Fruit fly (Drosophila melanogaster) whole organism, embryonic: Measurements from ENCODE around the gene Or67a.
A peak's percentile ranks its signal among the peaks of the same experiment; 100 is the strongest.

Source experiments
- Blimp-1 ChIP-seq: fragments of 200-800 bp; sonication (Bioruptor generic); optimal IDR thresholded peaks from 3 replicates; lab custom pipeline; 2018; ENCODE audit warnings: missing biosample characterization, missing genetic modification characterization, mild to moderate bottlenecking, moderate library complexity, missing genetic modification reagents
- CG10979 ChIP-seq: fragments of 200-800 bp; sonication (Bioruptor generic); optimal IDR thresholded peaks from 2 replicates; lab custom pipeline; 2018; ENCODE audit warnings: missing biosample characterization, mild to moderate bottlenecking, missing genetic modification characterization, moderate library complexity
- CG11085 ChIP-seq: fragments of 200-800 bp; sonication (Bioruptor generic); IDR thresholded peaks from 2 replicates; pipeline ENCODE4 v1.3.6; 2022; ENCODE audit warnings: missing biosample characterization, missing genetic modification characterization
- CG11504 ChIP-seq: fragments of 200-800 bp; sonication (Bioruptor generic); optimal IDR thresholded peaks from 3 replicates; lab custom pipeline; 2019; ENCODE audit warnings: missing biosample characterization, mild to moderate bottlenecking, missing genetic modification characterization, moderate library complexity
- CG12071 ChIP-seq: fragments of 200-800 bp; sonication (Bioruptor generic); optimal IDR thresholded peaks from 3 replicates; lab custom pipeline; 2018; ENCODE audit warnings: missing biosample characterization, mild to moderate bottlenecking, missing genetic modification characterization
- CG1233 ChIP-seq: fragments of 200-800 bp; sonication (Bioruptor generic); optimal IDR thresholded peaks from 4 replicates; lab custom pipeline; 2018; ENCODE audit warnings: missing biosample characterization, mild to moderate bottlenecking, missing genetic modification characterization
- CG12391 ChIP-seq: fragments of 200-800 bp; sonication (Bioruptor generic); optimal IDR thresholded peaks from 3 replicates; lab custom pipeline; 2018; ENCODE audit warnings: missing biosample characterization, mild to moderate bottlenecking, missing genetic modification characterization, moderate library complexity
- CG13624 ChIP-seq: fragments of 200-800 bp; sonication (Bioruptor generic); optimal IDR thresholded peaks from 2 replicates; lab custom pipeline; 2016; ENCODE audit warnings: missing biosample characterization, missing genetic modification characterization
- CG14050 ChIP-seq: fragments of 200-800 bp; sonication (Bioruptor generic); IDR thresholded peaks from 3 replicates; pipeline ENCODE4 v1.3.6; 2022; ENCODE audit warnings: missing biosample characterization, missing genetic modification characterization
- CG14860 ChIP-seq: fragments of 200-800 bp; sonication (Bioruptor generic); IDR thresholded peaks from 3 replicates; pipeline ENCODE4 v1.3.6; 2022; ENCODE audit warnings: missing biosample characterization, missing genetic modification characterization; ENCODE audit not compliant: partially characterized antibody
- CG15269 ChIP-seq: fragments of 200-800 bp; sonication (Bioruptor generic); optimal IDR thresholded peaks from 2 replicates; lab custom pipeline; 2018; ENCODE audit warnings: missing biosample characterization, mild to moderate bottlenecking, missing genetic modification characterization, moderate library complexity
- CG1529 ChIP-seq: fragments of 200-800 bp; sonication (Bioruptor generic); optimal IDR thresholded peaks from 3 replicates; lab custom pipeline; 2018; ENCODE audit warnings: missing biosample characterization, missing genetic modification characterization
- CG15514 ChIP-seq: fragments of 200-800 bp; sonication (Bioruptor generic); optimal IDR thresholded peaks from 3 replicates; lab custom pipeline; 2017; ENCODE audit warnings: missing biosample characterization, missing genetic modification characterization, mild to moderate bottlenecking, moderate library complexity, missing genetic modification reagents
- CG16863 ChIP-seq: fragments of 200-800 bp; sonication (Bioruptor generic); optimal IDR thresholded peaks from 3 replicates; lab custom pipeline; 2016; ENCODE audit warnings: missing biosample characterization, missing genetic modification characterization
- CG17186 ChIP-seq: fragments of 200-800 bp; sonication (Bioruptor generic); optimal IDR thresholded peaks from 3 replicates; lab custom pipeline; 2017; ENCODE audit warnings: missing biosample characterization, missing genetic modification reagents, missing genetic modification characterization
- CG17361 ChIP-seq: fragments of 200-800 bp; sonication (Bioruptor generic); IDR thresholded peaks from 3 replicates; pipeline ENCODE4 v1.3.6; 2022; ENCODE audit warnings: missing biosample characterization, missing genetic modification characterization
- CG17802 ChIP-seq: fragments of 200-800 bp; sonication (Bioruptor generic); optimal IDR thresholded peaks from 2 replicates; lab custom pipeline; 2018; ENCODE audit warnings: missing biosample characterization, mild to moderate bottlenecking, missing genetic modification characterization, moderate library complexity
- CG17829 ChIP-seq: fragments of 200-800 bp; optimal IDR thresholded peaks from 2 replicates; lab custom pipeline; 2019; ENCODE audit warnings: missing biosample characterization, mild to moderate bottlenecking, missing genetic modification characterization, moderate library complexity
- CG32532 ChIP-seq: fragments of 200-800 bp; sonication (Bioruptor generic); IDR thresholded peaks from 2 replicates; pipeline ENCODE4 v1.3.6; 2022; ENCODE audit warnings: missing biosample characterization, missing genetic modification characterization
- CG34224 ChIP-seq: fragments of 200-800 bp; sonication (Bioruptor generic); IDR thresholded peaks from 3 replicates; pipeline ENCODE4 v1.3.6; 2022; ENCODE audit warnings: missing biosample characterization, missing genetic modification characterization; ENCODE audit not compliant: partially characterized antibody
- CG34422 ChIP-seq: fragments of 200-800 bp; sonication (Bioruptor generic); IDR thresholded peaks from 3 replicates; pipeline ENCODE4 v1.3.6; 2022; ENCODE audit warnings: missing biosample characterization, missing genetic modification characterization
- CG6683 ChIP-seq: fragments of 200-800 bp; sonication (Bioruptor generic); optimal IDR thresholded peaks from 2 replicates; lab custom pipeline; 2017; ENCODE audit warnings: missing biosample characterization, mild to moderate bottlenecking, missing genetic modification characterization, missing genetic modification reagents
- CG7839 ChIP-seq: fragments of 200-800 bp; sonication (Bioruptor generic); optimal IDR thresholded peaks from 3 replicates; lab custom pipeline; 2018; ENCODE audit warnings: missing biosample characterization, mild to moderate bottlenecking, missing genetic modification characterization, moderate library complexity
- CG7987 ChIP-seq: fragments of 200-800 bp; sonication (Bioruptor generic); optimal IDR thresholded peaks from 2 replicates; lab custom pipeline; 2018; ENCODE audit warnings: missing biosample characterization, mild to moderate bottlenecking, missing genetic modification characterization, moderate library complexity
- CG8944 ChIP-seq: fragments of 200-800 bp; sonication (Bioruptor generic); optimal IDR thresholded peaks from 3 replicates; lab custom pipeline; 2016; ENCODE audit warnings: missing biosample characterization, missing genetic modification characterization
- Lhr ChIP-seq: fragments of 200-800 bp; sonication (Bioruptor generic); optimal IDR thresholded peaks from 3 replicates; lab custom pipeline; 2017; ENCODE audit warnings: mild to moderate bottlenecking, missing biosample characterization, missing genetic modification reagents, missing genetic modification characterization
- Med ChIP-seq: fragments of 200-800 bp; sonication (Bioruptor generic); peaks from one replicate; lab custom pipeline; 2016; ENCODE audit warnings: missing biosample characterization, missing genetic modification characterization, mild to moderate bottlenecking, inconsistent platforms, moderate library complexity
- Six4 ChIP-seq: fragments of 200-800 bp; sonication (Bioruptor generic); optimal IDR thresholded peaks from 2 replicates; lab custom pipeline; 2016; ENCODE audit warnings: missing biosample characterization, missing genetic modification characterization
- Taf1 ChIP-seq: fragments of 200-800 bp; sonication (Bioruptor generic); IDR thresholded peaks from 2 replicates; pipeline ENCODE4 v1.3.6; 2022; ENCODE audit warnings: missing biosample characterization, missing genetic modification characterization
- amos ChIP-seq: fragments of 200-800 bp; sonication (Bioruptor generic); IDR thresholded peaks from 2 replicates; pipeline ENCODE4 v1.3.6; 2022; ENCODE audit warnings: missing biosample characterization, missing genetic modification characterization; ENCODE audit not compliant: partially characterized antibody
- ase ChIP-seq: fragments of 200-800 bp; sonication (Bioruptor generic); IDR thresholded peaks from 3 replicates; pipeline ENCODE4 v1.3.6; 2022; ENCODE audit warnings: missing biosample characterization, missing genetic modification characterization
- bab2 ChIP-seq: fragments of 200-800 bp; sonication (Bioruptor generic); optimal IDR thresholded peaks from 2 replicates; lab custom pipeline; 2016; ENCODE audit warnings: missing biosample characterization, missing genetic modification characterization
- cad ChIP-seq: fragments of >200 bp; optimal IDR thresholded peaks from 2 replicates; lab custom pipeline; 2017; ENCODE audit warnings: missing biosample characterization, missing genetic modification characterization
- dimm ChIP-seq: fragments of 200-800 bp; sonication (Bioruptor generic); IDR thresholded peaks from 2 replicates; pipeline ENCODE4 v1.3.6; 2022; ENCODE audit warnings: missing biosample characterization, missing genetic modification characterization
- dmrt11E ChIP-seq: fragments of 200-800 bp; sonication (Bioruptor generic); optimal IDR thresholded peaks from 3 replicates; lab custom pipeline; 2018; ENCODE audit warnings: missing biosample characterization, mild to moderate bottlenecking, missing genetic modification characterization, moderate library complexity
- en ChIP-seq: fragments of 200-800 bp; sonication (Bioruptor generic); optimal IDR thresholded peaks from 2 replicates; lab custom pipeline; 2016; ENCODE audit warnings: missing biosample characterization, missing genetic modification characterization
- grau ChIP-seq: fragments of 200-800 bp; optimal IDR thresholded peaks from 3 replicates; lab custom pipeline; 2019; ENCODE audit warnings: missing biosample characterization, mild to moderate bottlenecking, missing genetic modification characterization, moderate library complexity
- jigr1 ChIP-seq: fragments of 200-800 bp; sonication (Bioruptor generic); IDR thresholded peaks from 3 replicates; pipeline ENCODE4 v1.3.6; 2022; ENCODE audit warnings: missing biosample characterization, missing genetic modification characterization
- jing ChIP-seq: fragments of 200-800 bp; sonication (Bioruptor generic); optimal IDR thresholded peaks from 2 replicates; lab custom pipeline; 2018; ENCODE audit warnings: missing biosample characterization, mild to moderate bottlenecking, missing genetic modification characterization
- otp ChIP-seq: fragments of 200-800 bp; sonication (Bioruptor generic); IDR thresholded peaks from 3 replicates; pipeline ENCODE4, ENCODE4 v1.3.6; 2022; ENCODE audit warnings: missing biosample characterization, missing genetic modification characterization
- pfk ChIP-seq: fragments of 200-800 bp; sonication (Bioruptor generic); optimal IDR thresholded peaks from 2 replicates; lab custom pipeline; 2018; ENCODE audit warnings: missing biosample characterization, mild to moderate bottlenecking, missing genetic modification characterization, moderate library complexity
- pum ChIP-seq: fragments of 200-800 bp; sonication (Bioruptor generic); optimal IDR thresholded peaks from 2 replicates; lab custom pipeline; 2016; ENCODE audit warnings: missing biosample characterization, missing genetic modification characterization
- row ChIP-seq: fragments of 200-800 bp; sonication (Bioruptor generic); IDR thresholded peaks from 3 replicates; pipeline ENCODE4 v1.3.6; 2022; ENCODE audit warnings: missing biosample characterization, missing genetic modification characterization
- salm ChIP-seq: fragments of 200-800 bp; sonication (Bioruptor generic); optimal IDR thresholded peaks from 2 replicates; lab custom pipeline; 2018; ENCODE audit warnings: missing biosample characterization, mild to moderate bottlenecking, missing genetic modification characterization
- sisA ChIP-seq: fragments of 200-800 bp; sonication (Bioruptor generic); IDR thresholded peaks from 2 replicates; pipeline ENCODE4 v1.3.6; 2022; ENCODE audit warnings: missing biosample characterization, missing genetic modification characterization
- slp2 ChIP-seq: fragments of 200-800 bp; sonication (Bioruptor generic); optimal IDR thresholded peaks from 2 replicates; lab custom pipeline; 2016; ENCODE audit warnings: missing biosample characterization, missing genetic modification characterization
- tin ChIP-seq: fragments of 200-800 bp; sonication (Bioruptor generic); optimal IDR thresholded peaks from 3 replicates; lab custom pipeline; 2016; ENCODE audit warnings: missing biosample characterization, missing genetic modification characterization
- unc-4 ChIP-seq: fragments of 200-800 bp; sonication (Bioruptor generic); IDR thresholded peaks from 2 replicates; pipeline ENCODE4 v1.3.6; 2022; ENCODE audit warnings: missing biosample characterization, missing genetic modification characterization; ENCODE audit not compliant: partially characterized antibody
- vnd ChIP-seq: fragments of 200-800 bp; sonication (Bioruptor generic); IDR thresholded peaks from 3 replicates; pipeline ENCODE4 v1.3.6; 2022; ENCODE audit warnings: missing biosample characterization, missing genetic modification characterization; ENCODE audit not compliant: partially characterized antibody
- zfh1 ChIP-seq: fragments of 200-800 bp; sonication (Bioruptor generic); IDR thresholded peaks from 3 replicates; pipeline ENCODE4 v1.3.6; 2022; ENCODE audit warnings: missing biosample characterization, missing genetic modification characterization

Gene Or67a

dm6 chr3L:9487586-9487985 is 41.3 kb upstream of the Or67a start, which contains the start of gene pall (continued):
- TF ChIP-seq CG17361 (no peak), grau (no peak), Blimp-1 (GFP tag; lab: Kevin White, UChicago) (no peak), CG34224 (GFP tag; lab: Robert Waterston, UW) (no peak), dimm (GFP tag; lab: Robert Waterston, UW) (no peak), CG17829 (tag; lab: Kevin White, UChicago) (peak; percentile 37), vnd (no peak), bab2 (GFP tag; lab: Kevin White, UChicago) (no peak), CG17802 (tag; lab: Kevin White, UChicago) (no peak), zfh1 (GFP tag; lab: Robert Waterston, UW) (no peak), Lhr (GFP tag; lab: Kevin White, UChicago) (no peak), cad (GFP tag; lab: Kevin White, UChicago) (no peak), pum (no peak), otp (no peak), CG12391 (tag; lab: Kevin White, UChicago) (peak; percentile 20), CG15269 (tag; lab: Kevin White, UChicago) (no peak), CG16863 (GFP tag; lab: Kevin White, UChicago) (no peak), CG1233 (GFP tag; lab: Kevin White, UChicago) (no peak), CG8944 (GFP tag; lab: Kevin White, UChicago) (no peak), CG11504 (no peak), salm (no peak), CG15514 (no peak), pfk (GFP tag; lab: Kevin White, UChicago) (no peak), CG17186 (GFP tag; lab: Kevin White, UChicago) (no peak), dmrt11E (tag; lab: Kevin White, UChicago) (no peak), CG10979 (no peak), CG12071 (GFP tag; lab: Kevin White, UChicago) (no peak), CG14860 (GFP tag; lab: Robert Waterston, UW) (no peak), unc-4 (GFP tag; lab: Robert Waterston, UW) (peak; percentile 43; the same call in 1 of the 2 replicates), slp2 (GFP tag; lab: Kevin White, UChicago) (no peak), CG7987 (no peak), CG6683 (GFP tag; lab: Kevin White, UChicago) (no peak), Med (GFP tag; lab: Kevin White, UChicago) (peak; percentile 68), CG7839 (no peak), tin (GFP tag; lab: Kevin White, UChicago) (no peak), ase (GFP tag; lab: Robert Waterston, UW) (no peak), amos (GFP tag; lab: Robert Waterston, UW) (no peak), CG1529 (no peak), Six4 (GFP tag; lab: Kevin White, UChicago) (no peak), jigr1 (GFP tag; lab: Robert Waterston, UW) (no peak), CG14050 (GFP tag; lab: Robert Waterston, UW) (no peak), CG32532 (GFP tag; lab: Robert Waterston, UW) (no peak), CG34422 (no peak), en (GFP tag; lab: Kevin White, UChicago) (no peak), sisA (GFP tag; lab: Robert Waterston, UW) (no peak), Taf1 (GFP tag; lab: Robert Waterston, UW) (no peak), CG13624 (GFP tag; lab: Kevin White, UChicago) (no peak), jing (GFP tag; lab: Kevin White, UChicago) (no peak), CG11085 (no peak), row (peak; percentile 12; the same call in 1 of the 3 replicates)
